Worm (Caenorhabditis elegans) whole organism, L3 larva: ENCODE measurements around the gene epg-4.

Source experiments
- egl-27 ChIP-seq: sonication (generic microtip); optimal IDR thresholded peaks from 4 replicates; lab custom pipeline; 2017; ENCODE audit warnings: missing biosample characterization, missing genetic modification reagents, missing genetic modification characterization
- nhr-28 ChIP-seq: fragments of 150-350 bp; optimal IDR thresholded peaks from 2 replicates; lab custom pipeline; 2014; ENCODE audit warnings: missing biosample characterization, missing genetic modification characterization
- unc-62 ChIP-seq: fragments of 150-350 bp; sonication (generic microtip); optimal IDR thresholded peaks from 4 replicates; lab custom pipeline; 2014; ENCODE audit warnings: missing biosample characterization, missing genetic modification reagents, missing genetic modification characterization

- TF ChIP-seq nhr-28 (tag; lab: Kevin White, UChicago) (no peak), egl-27 (tag; lab: Kevin White, UChicago) (no peak), unc-62 (GFP tag; lab: Kevin White, UChicago) (no peak)
Measured at ce11 chrIII:7210486-7210885, 28.5 kb downstream of the epg-4 start.
